Comparison of ENCODE assay signal across 3 fruit fly cellular contexts in the genomic region with DNA sequence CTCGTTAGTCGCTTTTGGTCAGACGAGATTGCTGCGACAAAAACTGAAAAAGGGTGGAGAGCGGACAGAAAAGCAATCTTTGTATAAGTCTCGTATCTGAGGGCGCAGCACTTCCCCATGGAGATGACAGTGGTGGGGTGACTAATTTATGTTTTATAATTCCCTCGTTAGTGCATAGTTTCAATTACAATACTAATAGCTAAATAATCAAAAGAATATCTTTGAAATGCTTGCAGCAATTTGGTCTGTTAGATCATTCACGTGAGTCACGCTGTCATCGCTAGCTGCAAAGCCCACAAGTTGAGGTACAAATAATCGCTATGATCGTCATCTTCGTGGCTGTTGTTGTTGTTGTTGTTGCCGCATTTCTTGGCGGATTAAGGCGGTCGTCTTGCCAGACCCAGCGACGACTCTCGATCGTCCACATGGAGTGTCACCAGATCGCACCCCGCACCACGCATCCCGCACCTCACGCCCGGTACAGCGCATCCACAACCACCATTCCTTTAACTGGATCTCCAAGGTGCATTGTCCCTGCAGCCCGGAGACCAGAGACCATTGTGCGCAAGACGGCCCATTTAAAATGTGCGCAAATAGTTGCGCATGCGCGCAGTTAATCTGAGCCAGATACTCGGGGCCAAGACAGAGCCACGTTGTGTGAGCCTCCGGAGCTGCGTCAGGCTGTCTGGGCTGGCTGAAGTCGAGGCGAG.
TF ChIP-seq lines count a peak whose summit lies in the region.

No protein-coding gene starts in this region.

TF ChIP-seq in whole organism, embryonic, 481 proteins besides CTCF, POLR2A, EP300 and RAD21 (continued from another document and continues in another):
- 0 out of 2 replicates have a peak, but pooled peaks have one; percentile 19 for TF ChIP-seq CG2129 (GFP tag; IDR thresholded peaks at IDR 0.05; lab: Robert Waterston, UW; ENCODE audit: partially characterized antibody)
- TF ChIP-seq CG4282 (GFP tag; optimal IDR thresholded peaks at IDR 0.05; lab: Kevin White, UChicago) = no peak
- peak; percentile 19 for TF ChIP-seq CG5245 (GFP tag; optimal IDR thresholded peaks at IDR 0.05; lab: Kevin White, UChicago)
- TF ChIP-seq CG3838 (GFP tag; optimal IDR thresholded peaks at IDR 0.05; lab: Kevin White, UChicago) = no peak
- no peak for TF ChIP-seq CoRest (tag; optimal IDR thresholded peaks at IDR 0.05; lab: Kevin White, UChicago)
- no peak for TF ChIP-seq CG6683 (GFP tag; optimal IDR thresholded peaks at IDR 0.05; lab: Kevin White, UChicago)
- peak; percentile 59 for TF ChIP-seq dysf (GFP tag; IDR thresholded peaks at IDR 0.05; lab: Robert Waterston, UW)
- TF ChIP-seq fru (optimal IDR thresholded peaks at IDR 0.05; lab: Kevin White, UChicago) = no peak
- TF ChIP-seq Blimp-1 (GFP tag; optimal IDR thresholded peaks at IDR 0.05; lab: Kevin White, UChicago) = peak; percentile 68
- no peak for TF ChIP-seq HLHmδ (GFP tag; optimal IDR thresholded peaks at IDR 0.05; lab: Kevin White, UChicago)
- peak; percentile 68 for TF ChIP-seq Ada2b (GFP tag; IDR thresholded peaks at IDR 0.05; lab: Robert Waterston, UW)
- TF ChIP-seq lab (GFP tag; optimal IDR thresholded peaks at IDR 0.05; lab: Kevin White, UChicago) = peak; percentile 47
- peak; percentile 44; the same call in 1 of the 2 replicates for TF ChIP-seq unc-4 (GFP tag; IDR thresholded peaks at IDR 0.05; lab: Robert Waterston, UW; ENCODE audit: partially characterized antibody)
- TF ChIP-seq Hey (tag; optimal IDR thresholded peaks at IDR 0.05; lab: Kevin White, UChicago) = no peak
- TF ChIP-seq CG15073 (GFP tag; optimal IDR thresholded peaks at IDR 0.05; lab: Kevin White, UChicago) = no peak
- TF ChIP-seq run (tag; optimal IDR thresholded peaks at IDR 0.05; lab: Kevin White, UChicago) = no peak
- peak; percentile 90 for TF ChIP-seq zfh1 (GFP tag; IDR thresholded peaks at IDR 0.05; lab: Robert Waterston, UW)
- no peak for TF ChIP-seq toy (GFP tag; IDR thresholded peaks at IDR 0.05; lab: Robert Waterston, UW)
- no peak for TF ChIP-seq Lpt (GFP tag; optimal IDR thresholded peaks at IDR 0.05; lab: Kevin White, UChicago)
- TF ChIP-seq onecut (GFP tag; IDR thresholded peaks at IDR 0.05; lab: Robert Waterston, UW) = peak; percentile 47; the same call in 1 of the 2 replicates
- TF ChIP-seq Nf-YA (GFP tag; IDR thresholded peaks at IDR 0.05; lab: Robert Waterston, UW) = no peak
- no peak for TF ChIP-seq Nf-YB (GFP tag; optimal IDR thresholded peaks at IDR 0.05; lab: Kevin White, UChicago)
- TF ChIP-seq CG3281 (GFP tag; optimal IDR thresholded peaks at IDR 0.05; lab: Kevin White, UChicago) = no peak
- TF ChIP-seq bigmax (GFP tag; optimal IDR thresholded peaks at IDR 0.05; lab: Kevin White, UChicago) = no peak
- TF ChIP-seq sqz (GFP tag; optimal IDR thresholded peaks at IDR 0.05; lab: Kevin White, UChicago) = no peak
- 0 out of 2 replicates have a peak, but pooled peaks have one; percentile 31 for TF ChIP-seq H2.0 (GFP tag; IDR thresholded peaks at IDR 0.05; lab: Robert Waterston, UW)
- no peak for TF ChIP-seq dmrt11E (tag; optimal IDR thresholded peaks at IDR 0.05; lab: Kevin White, UChicago)
- TF ChIP-seq CG14441 (GFP tag; IDR thresholded peaks at IDR 0.05; lab: Robert Waterston, UW) = 0 out of 2 replicates have a peak, but pooled peaks have one; percentile 17
- TF ChIP-seq CG18619 (GFP tag; optimal IDR thresholded peaks at IDR 0.05; lab: Kevin White, UChicago) = no peak
- no peak for TF ChIP-seq bab2 (GFP tag; optimal IDR thresholded peaks at IDR 0.05; lab: Kevin White, UChicago)
- peak; percentile 78 for TF ChIP-seq Med (GFP tag; lab: Kevin White, UChicago)
- no peak for TF ChIP-seq insv (GFP tag; optimal IDR thresholded peaks at IDR 0.05; lab: Kevin White, UChicago)
- TF ChIP-seq CG11085 (GFP tag; IDR thresholded peaks at IDR 0.05; lab: Robert Waterston, UW) = no peak
- peak; percentile 42 for TF ChIP-seq CG17359 (tag; optimal IDR thresholded peaks at IDR 0.05; lab: Kevin White, UChicago)
- 0 out of 3 replicates have a peak, but pooled peaks have one; percentile 21 for TF ChIP-seq CG11456 (GFP tag; IDR thresholded peaks at IDR 0.05; lab: Robert Waterston, UW)
- peak; percentile 22 for TF ChIP-seq trem (tag; optimal IDR thresholded peaks at IDR 0.05; lab: Kevin White, UChicago)
- TF ChIP-seq Adf1 (GFP tag; IDR thresholded peaks at IDR 0.05; lab: Robert Waterston, UW) = no peak
- no peak for TF ChIP-seq CG15011 (GFP tag; optimal IDR thresholded peaks at IDR 0.05; lab: Kevin White, UChicago)
- TF ChIP-seq Hr3 (GFP tag; optimal IDR thresholded peaks at IDR 0.05; lab: Kevin White, UChicago) = no peak
- no peak for TF ChIP-seq CG2120 (GFP tag; optimal IDR thresholded peaks at IDR 0.05; lab: Kevin White, UChicago)
- TF ChIP-seq CG17612 (GFP tag; IDR thresholded peaks at IDR 0.05; lab: Robert Waterston, UW) = no peak

TF ChIP-seq in whole organism, prepupa, 60 proteins besides CTCF, POLR2A, EP300 and RAD21 (continued from another document):
- TF ChIP-seq CG15336 (GFP tag; IDR thresholded peaks at IDR 0.05; lab: Robert Waterston, UW) (peak; percentile 56), CG7368 (GFP tag; optimal IDR thresholded peaks at IDR 0.05; lab: Kevin White, UChicago) (peak; percentile 77), CG1621 (tag; optimal IDR thresholded peaks at IDR 0.05; lab: Kevin White, UChicago) (peak; percentile 66), lz (GFP tag; optimal IDR thresholded peaks at IDR 0.05; lab: Kevin White, UChicago) (peak; percentile 58), CG16779 (tag; optimal IDR thresholded peaks at IDR 0.05; lab: Kevin White, UChicago) (peak; percentile 26), Eip93F (GFP tag; optimal IDR thresholded peaks at IDR 0.05; lab: Kevin White, UChicago) (no peak), CG10669 (GFP tag; optimal IDR thresholded peaks at IDR 0.05; lab: Kevin White, UChicago) (peak; percentile 89), Eip75B (GFP tag; optimal IDR thresholded peaks at IDR 0.05; lab: Kevin White, UChicago) (peak; percentile 74), CG6854 (GFP tag; optimal IDR thresholded peaks at IDR 0.05; lab: Kevin White, UChicago) (peak; percentile 78), Eip78C (GFP tag; lab: Kevin White, UChicago) (peak; percentile 95), vri (GFP tag; optimal IDR thresholded peaks at IDR 0.05; lab: Kevin White, UChicago) (peak; percentile 59), CG34406 (GFP tag; optimal IDR thresholded peaks at IDR 0.05; lab: Kevin White, UChicago) (peak; percentile 74), Gug (GFP tag; IDR thresholded peaks at IDR 0.05; lab: Robert Waterston, UW) (peak; percentile 29; the same call in 1 of the 2 replicates), CG11762 (GFP tag; optimal IDR thresholded peaks at IDR 0.05; lab: Kevin White, UChicago; ENCODE audit: insufficient read depth) (peak; percentile 67), CG6276 (GFP tag; optimal IDR thresholded peaks at IDR 0.05; lab: Kevin White, UChicago) (no peak), CG11902 (GFP tag; optimal IDR thresholded peaks at IDR 0.05; lab: Kevin White, UChicago) (peak; percentile 75), pdm3 (GFP tag; optimal IDR thresholded peaks at IDR 0.05; lab: Kevin White, UChicago) (peak; percentile 73), Hr39 (GFP tag; optimal IDR thresholded peaks at IDR 0.05; lab: Kevin White, UChicago) (peak; percentile 73), Sox14 (GFP tag; optimal IDR thresholded peaks at IDR 0.05; lab: Kevin White, UChicago) (peak; percentile 80), CG8632 (GFP tag; optimal IDR thresholded peaks at IDR 0.05; lab: Kevin White, UChicago) (peak; percentile 66), Hr4 (GFP tag; optimal IDR thresholded peaks at IDR 0.05; lab: Kevin White, UChicago) (peak; percentile 29), CG6808 (GFP tag; optimal IDR thresholded peaks at IDR 0.05; lab: Kevin White, UChicago) (peak; percentile 89), acj6 (GFP tag; optimal IDR thresholded peaks at IDR 0.05; lab: Kevin White, UChicago) (peak; percentile 80), Blimp-1 (GFP tag; optimal IDR thresholded peaks at IDR 0.05; lab: Kevin White, UChicago) (peak; percentile 65), salr (GFP tag; optimal IDR thresholded peaks at IDR 0.05; lab: Kevin White, UChicago) (peak; percentile 41 to 60), Lpt (GFP tag; optimal IDR thresholded peaks at IDR 0.05; lab: Kevin White, UChicago) (peak; percentile 17), CG6792 (GFP tag; optimal IDR thresholded peaks at IDR 0.05; lab: Kevin White, UChicago) (peak; percentile 71), eg (GFP tag; IDR thresholded peaks at IDR 0.05; lab: Robert Waterston, UW) (peak; percentile 36; the same call in 1 of the 3 replicates), Smox (GFP tag; optimal IDR thresholded peaks at IDR 0.05; lab: Kevin White, UChicago) (peak; percentile 70), CG32006 (GFP tag; optimal IDR thresholded peaks at IDR 0.05; lab: Kevin White, UChicago) (peak; percentile 45), OdsH (GFP tag; optimal IDR thresholded peaks at IDR 0.05; lab: Kevin White, UChicago) (peak; percentile 74), CG3032 (tag; optimal IDR thresholded peaks at IDR 0.05; lab: Kevin White, UChicago) (peak; percentile 80), CG3919 (GFP tag; optimal IDR thresholded peaks at IDR 0.05; lab: Kevin White, UChicago) (peak; percentile 92), fkh (GFP tag; optimal IDR thresholded peaks at IDR 0.05; lab: Kevin White, UChicago) (no peak), CG9139 (GFP tag; optimal IDR thresholded peaks at IDR 0.05; lab: Kevin White, UChicago) (peak; percentile 78), Ets96B (tag; optimal IDR thresholded peaks at IDR 0.05; lab: Kevin White, UChicago) (peak; percentile 89), Hr38 (GFP tag; optimal IDR thresholded peaks at IDR 0.05; lab: Kevin White, UChicago) (no peak), Ets21C (GFP tag; optimal IDR thresholded peaks at IDR 0.05; lab: Kevin White, UChicago) (peak; percentile 57), net (GFP tag; optimal IDR thresholded peaks at IDR 0.05; lab: Kevin White, UChicago) (peak; percentile 69)
TF ChIP-seq in whole organism, prepupa: peak in this region for 53.

TF ChIP-seq in whole organism, wandering third instar larva, 38 proteins besides CTCF, POLR2A, EP300 and RAD21 (continued from another document):
- TF ChIP-seq Jra (GFP tag; optimal IDR thresholded peaks at IDR 0.05; lab: Kevin White, UChicago) = peak; percentile 31
- TF ChIP-seq ey (GFP tag; optimal IDR thresholded peaks at IDR 0.05; lab: Kevin White, UChicago) = peak; percentile 87
- no peak for TF ChIP-seq jim (GFP tag; optimal IDR thresholded peaks at IDR 0.05; lab: Kevin White, UChicago)
- TF ChIP-seq OdsH (GFP tag; optimal IDR thresholded peaks at IDR 0.05; lab: Kevin White, UChicago) = peak; percentile 84
- TF ChIP-seq brk (GFP tag; optimal IDR thresholded peaks at IDR 0.05; lab: Kevin White, UChicago) = no peak
- TF ChIP-seq br (GFP tag; optimal IDR thresholded peaks at IDR 0.05; lab: Kevin White, UChicago) = peak; percentile 66
- TF ChIP-seq psq (GFP tag; optimal IDR thresholded peaks at IDR 0.05; lab: Kevin White, UChicago) = peak; percentile 63
- peak; percentile 77 for TF ChIP-seq fru (GFP tag; optimal IDR thresholded peaks at IDR 0.05; lab: Kevin White, UChicago)
- TF ChIP-seq Hr78 (GFP tag; optimal IDR thresholded peaks at IDR 0.05; lab: Kevin White, UChicago) = no peak
- no peak for TF ChIP-seq N (GFP tag; optimal IDR thresholded peaks at IDR 0.05; lab: Kevin White, UChicago)
- no peak for TF ChIP-seq CG32264 (GFP tag; optimal IDR thresholded peaks at IDR 0.05; lab: Kevin White, UChicago)
- TF ChIP-seq Mio (GFP tag; optimal IDR thresholded peaks at IDR 0.05; lab: Kevin White, UChicago) = no peak
- TF ChIP-seq dsf (GFP tag; optimal IDR thresholded peaks at IDR 0.05; lab: Kevin White, UChicago; ENCODE audit: borderline replicate concordance) = no peak
